Fruit fly (Drosophila melanogaster): ENCODE data around the gene CG5707.

dm6 chr3L:2158689-2159310, 33.2 kb downstream of the CG5707 start:
- TF ChIP-seq CG10366 (GFP tag; IDR thresholded peaks at IDR 0.05) (peak; percentile 42; the same call in 1 of the 2 replicates), otp (GFP tag; IDR thresholded peaks at IDR 0.05) (peak; percentile 63; the same call in 2 of the 3 replicates), zen (tag; optimal IDR thresholded peaks at IDR 0.05) (peak; percentile 36)
